Worm (Caenorhabditis elegans) whole organism, mixed stage, embryonic: Measurements from ENCODE around the gene C12D5.5.

Experiments used
- blmp-1 ChIP-seq: fragments of 150-350 bp; optimal IDR thresholded peaks from 2 replicates; lab custom pipeline; 2014; ENCODE audit warnings: missing biosample characterization, missing genetic modification characterization
- ceh-43 ChIP-seq: fragments of 200-800 bp; sonication (Bioruptor generic); optimal IDR thresholded peaks from 2 replicates; lab custom pipeline; 2018; ENCODE audit warnings: mild to moderate bottlenecking, missing genetic modification characterization, moderate library complexity, missing compliant biosample characterization
- ces-1 ChIP-seq: fragments of 150-350 bp; optimal IDR thresholded peaks from 2 replicates; lab custom pipeline; 2014; ENCODE audit warnings: missing biosample characterization, missing genetic modification reagents, missing genetic modification characterization
- elt-1 ChIP-seq: sonication (generic microtip); optimal IDR thresholded peaks from 2 replicates; lab custom pipeline; 2017; ENCODE audit warnings: missing genetic modification characterization, mild to moderate bottlenecking, missing compliant biosample characterization, antibody characterized with exemption, moderate library complexity, borderline replicate concordance; ENCODE audit not compliant: insufficient read depth
- lsy-2 ChIP-seq: fragments of 150-350 bp; optimal IDR thresholded peaks from 2 replicates; lab custom pipeline; 2014; ENCODE audit warnings: missing biosample characterization, missing genetic modification characterization
- mep-1 ChIP-seq: fragments of 150-350 bp; optimal IDR thresholded peaks from 2 replicates; lab custom pipeline; 2017; ENCODE audit warnings: missing biosample characterization, missing genetic modification reagents, missing genetic modification characterization, inconsistent platforms
- nhr-76 ChIP-seq: sonication (generic microtip); optimal IDR thresholded peaks from 2 replicates; lab custom pipeline; 2017; ENCODE audit warnings: missing biosample characterization, missing genetic modification characterization
- snpc-4 ChIP-seq: fragments of 150-350 bp; optimal IDR thresholded peaks from 2 replicates; lab custom pipeline; 2014; ENCODE audit warnings: missing biosample characterization, missing genetic modification characterization
- unc-39 ChIP-seq: fragments of 150-350 bp; optimal IDR thresholded peaks from 2 replicates; lab custom pipeline; 2014; ENCODE audit warnings: missing biosample characterization, missing genetic modification characterization
- unc-62 ChIP-seq: fragments of 150-350 bp; optimal IDR thresholded peaks from 2 replicates; lab custom pipeline; 2014; ENCODE audit warnings: missing biosample characterization, missing genetic modification reagents, missing genetic modification characterization
- ztf-11 ChIP-seq: fragments of 150-350 bp; optimal IDR thresholded peaks from 2 replicates; lab custom pipeline; 2014; ENCODE audit warnings: missing biosample characterization, missing genetic modification characterization

- TF ChIP-seq mep-1 (tag; lab: Kevin White, UChicago): no peak
- TF ChIP-seq snpc-4 (tag; lab: Kevin White, UChicago): no peak
- TF ChIP-seq unc-39 (tag; lab: Kevin White, UChicago): no peak
- TF ChIP-seq nhr-76 (tag; lab: Kevin White, UChicago): no peak
- no peak for TF ChIP-seq elt-1 (tag; lab: Kevin White, UChicago)
- no peak for TF ChIP-seq unc-62 (GFP tag; lab: Kevin White, UChicago)
- no peak for TF ChIP-seq lsy-2 (tag; lab: Kevin White, UChicago)
- TF ChIP-seq ztf-11: no peak
- no peak for TF ChIP-seq ceh-43 (GFP tag; lab: Kevin White, UChicago)
- TF ChIP-seq blmp-1 (tag; lab: Kevin White, UChicago): no peak
- TF ChIP-seq ces-1: no peak
Observed at ce11 chrV:7683907-7684655, 16.0 kb downstream of the C12D5.5 start, which contains the start of gene sre-11.
